Worm (Caenorhabditis elegans): ENCODE data around the gene fbxa-214.
A peak's percentile ranks its signal among the peaks of the same experiment; 100 is the strongest.

fbxa-214 gene

ce11 chrV:6034714-6035113 lies 35.2 kb downstream of the fbxa-214 start, which contains the start of gene dhs-17:
Gene dhs-17, minus strand, starts transcription at chrV:6034814.
- TF ChIP-seq Y53G8AR.9 (GFP tag; conservative IDR thresholded peaks at IDR 0.05) = no peak
- TF ChIP-seq aptf-2 (GFP tag; conservative IDR thresholded peaks at IDR 0.05) = peak; percentile 79; the same call in 1 of the 2 replicates
- TF ChIP-seq ekl-4 (GFP tag; IDR thresholded peaks at IDR 0.05) = no peak
- peak; percentile 45; the same call in 1 of the 2 replicates for TF ChIP-seq madf-6 (GFP tag; IDR thresholded peaks at IDR 0.05)

ce11 chrV:6033512-6033911 lies 36.4 kb downstream of the fbxa-214 start:
- TF ChIP-seq nhr-80 (tag; optimal IDR thresholded peaks at IDR 0.05) (no peak), die-1 (tag; optimal IDR thresholded peaks at IDR 0.05) (no peak), mel-28 (tag; optimal IDR thresholded peaks at IDR 0.05; ENCODE audit: borderline replicate concordance) (no peak), F55B11.4 (tag; optimal IDR thresholded peaks at IDR 0.05; ENCODE audit: borderline replicate concordance, insufficient read depth) (no peak), Y95B8A.8 (GFP tag; IDR thresholded peaks at IDR 0.05) (no peak), F49E8.2 (tag; optimal IDR thresholded peaks at IDR 0.05; ENCODE audit: insufficient read depth) (no peak), akir-1 (GFP tag; optimal IDR thresholded peaks at IDR 0.05) (no peak), cebp-2 (GFP tag; IDR thresholded peaks at IDR 0.05) (no peak), tbx-9 (tag; optimal IDR thresholded peaks at IDR 0.05; ENCODE audit: borderline replicate concordance) (no peak), lin-35 (GFP tag; optimal IDR thresholded peaks at IDR 0.05) (no peak), athp-1 (tag; optimal IDR thresholded peaks at IDR 0.05) (no peak), madf-8 (GFP tag; conservative IDR thresholded peaks at IDR 0.05) (no peak), gei-17 (GFP tag; optimal IDR thresholded peaks at IDR 0.05) (no peak)

DNA sequence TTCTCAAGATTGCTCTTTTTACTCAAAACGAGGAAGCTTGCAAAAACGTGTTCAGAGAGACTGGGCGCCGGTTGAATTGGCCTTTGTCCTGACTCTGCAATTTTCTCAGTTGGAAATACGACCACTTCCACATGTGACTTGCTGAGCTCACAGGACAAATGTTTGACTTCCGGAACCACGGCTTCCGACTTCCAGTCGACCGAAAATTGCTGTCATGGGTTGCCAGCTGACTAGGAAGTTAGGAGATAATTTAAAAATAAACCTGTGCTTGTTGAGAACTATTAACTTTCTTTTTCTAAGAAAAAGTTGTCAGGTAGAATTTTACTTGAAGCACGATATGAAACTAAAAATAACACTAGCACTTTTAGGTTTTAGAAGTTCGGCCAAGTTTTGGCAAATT lies 38.3 kb downstream of the fbxa-214 start:
- no peak for TF ChIP-seq athp-1 (tag; optimal IDR thresholded peaks at IDR 0.05)
- no peak for TF ChIP-seq chd-7 (tag; optimal IDR thresholded peaks at IDR 0.05)
- no peak for TF ChIP-seq efl-1 (GFP tag; optimal IDR thresholded peaks at IDR 0.05)

- no peak for TF ChIP-seq nhr-120 (GFP tag; IDR thresholded peaks at IDR 0.05)
- TF ChIP-seq mcd-1 (GFP tag; IDR thresholded peaks at IDR 0.05) = 0 out of 2 replicates have a peak, but pooled peaks have one; percentile 28
- TF ChIP-seq nfyb-1 (GFP tag; IDR thresholded peaks at IDR 0.05) = 0 out of 2 replicates have a peak, but pooled peaks have one; percentile 16
- no peak for TF ChIP-seq mel-28 (tag; optimal IDR thresholded peaks at IDR 0.05; ENCODE audit: borderline replicate concordance)
- TF ChIP-seq nhr-27 (tag; optimal IDR thresholded peaks at IDR 0.05) = no peak
- TF ChIP-seq zfh-2 (GFP tag; conservative IDR thresholded peaks at IDR 0.05) = peak; percentile 46
- no peak for TF ChIP-seq madf-6 (GFP tag; IDR thresholded peaks at IDR 0.05)
- no peak for TF ChIP-seq pha-4 (tag; optimal IDR thresholded peaks at IDR 0.05)
- peak in 1 of 3 experiments; percentile 49 for TF ChIP-seq lin-35 (GFP tag; optimal IDR thresholded peaks at IDR 0.05)
- peak; percentile 58 for TF ChIP-seq K12H6.12 (tag; optimal IDR thresholded peaks at IDR 0.05)
- TF ChIP-seq cebp-1 (GFP tag; IDR thresholded peaks at IDR 0.05) = no peak
- TF ChIP-seq cebp-1 (tag; optimal IDR thresholded peaks at IDR 0.05) = peak; percentile 17
Measured at ce11 chrV:6030559-6030975, 39.3 kb downstream of the fbxa-214 start.

- TF ChIP-seq F23B12.7 (tag; optimal IDR thresholded peaks at IDR 0.05; ENCODE audit: insufficient read depth) (no peak), nhr-90 (tag; optimal IDR thresholded peaks at IDR 0.05) (no peak), hmg-20 (GFP tag; IDR thresholded peaks at IDR 0.05) (no peak), zim-3 (tag; optimal IDR thresholded peaks at IDR 0.05) (no peak), ztf-18 (tag; optimal IDR thresholded peaks at IDR 0.05) (no peak)
Measured at ce11 chrV:6022076-6022475, 47.8 kb downstream of the fbxa-214 start.
